Fruit fly (Drosophila melanogaster) Kc167 (cell line): Measurements from ENCODE around the gene ScsbetaA.

Source experiments
- Myc ChIP-seq: fragments of >200 bp; optimal IDR thresholded peaks from 2 replicates; lab custom pipeline; 2017; ENCODE audit warnings: missing external identifiers
- Sin3A ChIP-seq: fragments of >200 bp; optimal IDR thresholded peaks from 2 replicates; lab custom pipeline; 2018; ENCODE audit warnings: missing external identifiers
- h ChIP-seq: fragments of >200 bp; optimal IDR thresholded peaks from 3 replicates; lab custom pipeline; 2018; ENCODE audit warnings: missing external identifiers
- insv ChIP-seq: fragments of >200 bp; optimal IDR thresholded peaks from 3 replicates; lab custom pipeline; 2018; ENCODE audit warnings: missing external identifiers
- psq ChIP-seq: fragments of >200 bp; optimal IDR thresholded peaks from 2 replicates; lab custom pipeline; 2017; ENCODE audit warnings: missing external identifiers
- ttk ChIP-seq: sonication (Bioruptor generic); optimal IDR thresholded peaks from 2 replicates; lab custom pipeline; 2017; ENCODE audit warnings: missing external identifiers

The ScsbetaA gene

DNA sequence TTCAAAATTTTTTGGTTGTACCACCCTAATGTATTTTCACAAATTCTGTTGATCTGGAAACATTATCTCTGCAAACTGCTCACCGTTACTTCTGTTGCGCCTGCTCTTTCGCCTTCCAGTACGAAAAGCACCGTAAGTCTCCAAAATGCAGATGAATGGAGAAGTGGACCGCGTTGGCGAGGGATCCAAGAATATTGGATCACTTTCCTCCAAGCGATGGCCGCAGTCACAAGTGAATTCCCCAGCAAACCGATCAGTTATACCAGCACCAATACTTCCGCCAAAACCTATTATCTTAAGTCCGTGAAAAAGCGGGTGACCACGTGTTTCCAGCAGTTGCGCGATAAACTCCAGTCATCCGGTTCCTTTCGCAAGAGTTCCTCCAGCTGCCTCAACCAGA is 3.6 kb upstream of the ScsbetaA start, which contains the start of gene osk:
osk (plus strand) TSS at position 197 of the 400 bp plus-strand sequence.
- no peak for TF ChIP-seq insv (lab: Kevin White, UChicago)
- TF ChIP-seq psq (lab: Kevin White, UChicago): no peak
- no peak for TF ChIP-seq Sin3A

DNA sequence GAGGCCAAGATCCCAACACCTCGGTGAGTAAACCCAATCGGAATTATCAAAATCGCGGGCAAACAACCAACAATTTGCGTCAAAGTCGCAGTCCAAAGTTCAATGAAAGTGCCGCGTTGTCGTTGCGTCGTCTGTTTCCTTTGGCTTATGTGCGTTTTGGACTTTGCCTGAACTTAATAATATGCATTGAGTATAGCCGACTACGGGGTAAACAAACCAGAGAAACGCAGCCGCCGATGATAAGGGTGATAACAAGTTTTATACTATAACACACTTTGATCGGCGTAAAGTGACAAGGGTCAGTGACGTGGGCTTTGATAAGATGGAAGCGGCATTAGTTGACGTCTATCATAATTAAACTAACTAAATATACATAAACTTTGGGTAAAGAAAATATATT is 1.2 kb downstream of the ScsbetaA start:
- TF ChIP-seq insv (lab: Kevin White, UChicago) (no peak), psq (lab: Kevin White, UChicago) (no peak), Sin3A (no peak), h (lab: Kevin White, UChicago) (no peak)

DNA sequence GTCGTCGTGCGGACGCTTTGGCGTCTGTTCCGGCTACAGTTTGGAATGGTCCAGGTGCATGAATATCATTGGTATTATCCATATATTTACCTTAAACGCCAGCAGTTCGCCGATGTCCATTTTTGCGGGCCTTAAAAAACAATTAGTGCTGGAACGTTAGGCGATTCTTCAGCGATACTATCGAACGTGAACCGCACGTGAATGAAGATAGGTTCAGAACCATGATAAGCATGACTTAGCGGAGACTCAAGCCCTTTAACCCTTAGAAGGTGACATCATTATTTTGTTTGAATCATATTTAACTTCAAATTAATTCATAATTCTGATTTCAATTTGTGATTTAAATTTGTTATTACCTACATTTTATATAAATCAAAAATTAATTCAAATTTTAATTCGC is 6.3 kb downstream of the ScsbetaA start, which contains the start of gene CG11964:
CG11964 (minus strand) TSS at position 155 of the 400 bp plus-strand sequence.
- no peak for TF ChIP-seq h (lab: Kevin White, UChicago)
- no peak for TF ChIP-seq Myc (lab: Kevin White, UChicago)
- no peak for TF ChIP-seq Sin3A
- no peak for TF ChIP-seq psq (lab: Kevin White, UChicago)
- TF ChIP-seq insv (lab: Kevin White, UChicago): no peak
- no peak for TF ChIP-seq ttk (lab: Kevin White, UChicago)

DNA sequence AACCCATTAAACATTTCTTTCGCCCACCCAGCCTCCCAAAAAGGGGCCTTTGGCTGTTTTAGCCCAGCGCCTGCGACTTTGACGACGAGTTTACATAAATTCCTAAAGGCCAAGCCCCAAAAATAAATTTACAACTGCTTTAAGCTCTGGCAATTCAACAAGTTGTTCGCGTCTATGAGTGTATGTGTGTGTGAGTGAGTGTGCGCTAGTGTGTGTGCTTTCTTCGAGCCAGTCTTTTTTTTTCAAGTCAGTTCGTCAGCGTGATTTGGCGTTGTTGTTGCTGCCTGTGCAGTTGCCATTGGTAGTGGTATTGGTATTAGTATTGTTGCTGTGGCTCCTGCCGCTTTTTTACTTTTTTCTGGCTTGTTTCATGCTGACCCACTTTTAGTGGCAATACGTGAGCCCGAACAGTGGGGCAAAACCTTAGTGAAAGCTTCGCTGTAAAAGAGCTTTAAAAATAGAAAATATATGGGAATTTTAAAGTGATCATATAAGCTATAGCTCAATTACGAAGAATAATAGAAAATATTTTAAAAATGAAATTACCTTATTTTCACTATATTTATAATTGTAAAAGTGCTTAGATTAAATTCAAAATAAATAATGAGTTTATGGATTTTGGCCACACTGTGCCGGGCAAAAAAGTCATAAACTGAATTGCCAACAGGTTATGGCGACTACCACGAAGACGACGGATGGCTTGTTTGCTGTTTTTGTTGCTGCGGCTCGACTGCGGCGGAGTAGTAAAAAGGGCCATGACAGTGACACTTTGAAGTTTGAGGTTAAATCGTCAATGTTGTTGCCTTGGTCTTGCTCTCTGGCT is 7.2 kb downstream of the ScsbetaA start:
- no peak for TF ChIP-seq Myc (lab: Kevin White, UChicago)
- TF ChIP-seq ttk (lab: Kevin White, UChicago): no peak
- TF ChIP-seq insv (lab: Kevin White, UChicago): no peak
- no peak for TF ChIP-seq psq (lab: Kevin White, UChicago)
- no peak for TF ChIP-seq h (lab: Kevin White, UChicago)
- no peak for TF ChIP-seq Sin3A

DNA sequence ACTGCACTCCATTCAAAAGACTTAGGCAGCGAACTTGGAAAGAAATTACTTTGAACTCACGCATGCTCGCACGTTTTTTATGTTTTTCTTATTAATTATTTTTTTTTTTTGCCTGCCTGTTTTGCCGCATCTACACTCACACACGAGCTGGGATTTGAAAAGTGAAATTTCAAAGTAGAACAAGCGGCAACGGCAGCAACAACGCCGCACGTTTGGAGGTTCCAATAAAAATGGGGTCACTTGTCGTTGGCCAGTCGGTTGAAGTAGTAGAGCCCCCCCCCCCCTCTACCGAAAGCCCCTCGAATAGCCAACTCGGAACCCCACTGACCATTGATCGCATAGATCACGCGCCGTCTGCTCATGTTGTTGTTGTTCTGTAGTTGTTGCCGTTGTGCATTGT is 7.9 kb downstream of the ScsbetaA start:
- TF ChIP-seq Myc (lab: Kevin White, UChicago): no peak
- no peak for TF ChIP-seq insv (lab: Kevin White, UChicago)
- no peak for TF ChIP-seq ttk (lab: Kevin White, UChicago)
- TF ChIP-seq h (lab: Kevin White, UChicago): no peak
- no peak for TF ChIP-seq Sin3A
- TF ChIP-seq psq (lab: Kevin White, UChicago): no peak

DNA sequence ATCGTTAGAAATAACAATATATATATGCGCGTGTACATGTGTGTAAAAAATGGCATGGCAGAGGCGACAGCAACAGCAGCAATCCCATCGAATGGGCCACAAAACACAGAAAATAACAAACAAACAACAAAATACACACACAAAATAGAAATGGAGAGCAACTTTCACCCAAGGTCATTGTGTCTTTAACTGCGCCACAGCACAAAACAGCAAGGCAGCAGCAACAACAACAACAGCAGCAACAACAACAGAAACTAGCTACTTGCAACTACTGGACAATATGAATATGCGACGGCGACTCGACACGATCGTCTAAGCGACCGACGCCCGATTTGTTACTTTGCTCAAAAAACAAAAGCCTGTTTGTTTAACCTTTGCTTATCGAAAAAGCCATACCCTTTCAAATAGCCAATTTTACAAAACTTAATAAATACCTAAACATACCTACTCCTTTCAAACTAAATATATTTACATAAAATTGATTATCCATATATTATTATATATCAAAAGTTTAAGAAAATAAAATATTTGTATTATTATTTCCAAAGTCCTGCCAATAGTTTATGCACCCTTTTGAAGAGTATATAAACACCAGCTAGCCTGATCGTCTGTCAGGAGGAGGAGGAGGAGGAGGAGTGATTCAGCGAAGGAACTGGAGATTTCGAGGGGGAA is 9.4 kb downstream of the ScsbetaA start:
- TF ChIP-seq ttk (lab: Kevin White, UChicago) (no peak), Myc (lab: Kevin White, UChicago) (no peak), Sin3A (no peak), insv (lab: Kevin White, UChicago) (no peak), h (lab: Kevin White, UChicago) (no peak), psq (lab: Kevin White, UChicago) (no peak)

DNA sequence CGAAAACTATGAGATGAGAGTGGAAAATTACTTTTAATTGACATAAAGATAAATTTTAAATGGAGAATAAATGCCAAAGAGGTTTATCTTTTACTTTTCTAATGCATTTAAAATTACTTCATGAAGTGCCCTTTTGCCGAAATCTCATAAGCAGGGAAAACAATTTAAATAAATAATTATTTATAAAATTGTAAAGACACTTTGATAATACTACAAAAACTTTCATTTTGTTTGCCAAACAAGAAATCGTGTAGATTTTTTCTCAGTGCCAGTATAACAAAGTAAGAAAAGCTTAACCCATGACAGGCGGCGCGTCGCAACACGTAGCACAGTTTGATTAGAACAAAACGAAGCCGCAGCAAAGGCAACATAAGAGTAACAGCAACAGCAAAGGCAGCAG is 10.3 kb downstream of the ScsbetaA start:
- TF ChIP-seq Myc (lab: Kevin White, UChicago): no peak
- no peak for TF ChIP-seq h (lab: Kevin White, UChicago)
- no peak for TF ChIP-seq Sin3A
- TF ChIP-seq ttk (lab: Kevin White, UChicago): no peak
- no peak for TF ChIP-seq psq (lab: Kevin White, UChicago)
- TF ChIP-seq insv (lab: Kevin White, UChicago): no peak

DNA sequence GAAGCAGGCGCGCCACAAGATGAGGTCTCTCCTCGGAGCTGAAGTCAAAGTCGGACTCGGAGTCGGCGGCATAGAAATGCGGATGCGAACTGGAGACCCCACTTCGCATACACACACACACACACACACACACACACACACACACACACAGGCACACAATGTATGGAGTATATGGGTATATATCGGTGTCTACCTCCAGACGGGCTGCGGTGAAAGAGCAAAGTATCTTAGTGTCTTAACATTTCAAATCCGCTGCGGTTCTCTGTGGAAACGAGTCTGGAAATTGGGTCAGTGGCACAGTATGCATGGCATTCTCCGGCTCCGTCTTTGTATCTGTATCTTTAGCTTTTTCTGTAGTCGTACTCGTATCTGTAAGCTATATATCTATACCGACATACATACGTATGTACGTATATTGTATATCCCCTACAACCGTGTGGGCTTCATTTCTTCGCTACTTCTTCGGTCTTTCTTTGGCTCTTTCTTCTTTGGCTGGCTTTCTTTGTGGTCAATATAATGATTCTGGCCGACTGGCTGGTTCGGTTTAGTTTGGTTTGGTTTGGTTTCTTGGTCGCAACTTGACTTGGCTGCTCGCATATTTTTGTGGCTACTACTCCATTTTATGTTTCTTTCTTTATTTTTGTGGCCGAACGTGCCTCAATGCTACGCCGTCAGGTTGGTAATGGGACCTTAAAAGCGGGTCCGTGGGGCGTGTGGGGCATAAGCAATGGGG is 11.0 kb downstream of the ScsbetaA start:
- TF ChIP-seq ttk (lab: Kevin White, UChicago): no peak
- TF ChIP-seq Myc (lab: Kevin White, UChicago): no peak
- no peak for TF ChIP-seq Sin3A
- no peak for TF ChIP-seq psq (lab: Kevin White, UChicago)
- no peak for TF ChIP-seq h (lab: Kevin White, UChicago)
- no peak for TF ChIP-seq insv (lab: Kevin White, UChicago)

DNA sequence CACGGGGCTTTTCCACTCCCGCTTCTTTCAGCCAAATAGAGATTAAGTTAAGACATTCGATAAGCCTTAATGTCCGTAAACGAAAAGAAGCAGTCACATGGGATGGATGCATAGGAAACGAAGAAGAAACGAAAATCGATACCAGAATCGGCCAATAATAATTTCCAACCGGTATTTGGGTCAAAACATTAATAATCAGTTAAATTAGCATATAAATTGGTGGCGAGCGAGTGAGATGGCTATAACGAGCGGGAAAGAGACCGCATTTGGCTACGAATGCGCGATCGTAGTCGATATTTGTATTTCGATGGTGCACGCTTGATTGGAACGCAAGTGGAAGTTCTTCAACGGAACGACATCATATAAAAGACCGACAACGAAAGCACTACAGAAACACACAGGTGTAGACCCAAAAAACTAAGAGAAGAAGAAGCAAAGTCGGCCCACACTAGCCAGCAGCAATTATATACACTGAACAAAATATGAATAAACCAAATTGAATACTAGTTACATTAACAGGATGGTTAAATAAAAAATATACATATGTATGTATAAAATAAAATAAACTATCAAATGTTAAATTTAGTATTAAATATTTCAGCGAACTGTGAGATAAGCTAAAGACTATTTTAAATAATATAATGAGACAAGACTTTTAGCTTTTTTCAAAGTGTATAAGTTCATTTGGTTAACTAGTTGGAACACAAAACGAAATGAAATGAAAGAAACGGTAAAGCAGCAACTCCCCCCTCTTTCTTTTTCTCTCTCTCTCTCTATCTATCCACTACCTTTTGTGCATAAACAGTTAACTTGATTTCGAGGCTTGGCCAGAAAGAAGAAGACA is 16.2 kb downstream of the ScsbetaA start:
- no peak for TF ChIP-seq insv (lab: Kevin White, UChicago)
- no peak for TF ChIP-seq Myc (lab: Kevin White, UChicago)
- no peak for TF ChIP-seq h (lab: Kevin White, UChicago)
- no peak for TF ChIP-seq ttk (lab: Kevin White, UChicago)
- no peak for TF ChIP-seq psq (lab: Kevin White, UChicago)
- TF ChIP-seq Sin3A: no peak

DNA sequence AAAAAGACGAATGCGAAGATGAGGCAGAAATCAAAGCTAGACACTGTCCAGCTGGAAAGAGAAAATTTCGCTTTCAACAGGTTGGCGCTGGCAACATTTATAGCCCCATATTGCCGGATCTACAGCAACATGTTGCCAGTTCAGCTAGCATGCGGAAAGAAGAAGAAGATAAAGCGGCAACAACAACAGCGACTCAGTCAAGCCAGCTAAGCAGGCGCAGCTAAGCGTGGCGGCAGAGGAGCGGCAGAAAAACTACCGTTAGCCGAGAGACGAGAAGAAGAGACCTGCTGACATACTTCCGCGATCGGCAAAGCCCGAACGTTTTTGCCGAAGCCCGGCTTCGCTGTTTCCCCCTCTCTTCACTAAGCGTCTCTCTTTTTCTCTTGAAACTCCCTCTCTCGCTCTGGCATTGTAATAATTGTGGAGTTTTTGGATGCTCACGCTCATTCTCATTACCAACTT is 16.9 kb downstream of the ScsbetaA start:
- TF ChIP-seq psq (lab: Kevin White, UChicago) (no peak), Sin3A (no peak), Myc (lab: Kevin White, UChicago) (no peak), h (lab: Kevin White, UChicago) (no peak), ttk (lab: Kevin White, UChicago) (no peak), insv (lab: Kevin White, UChicago) (no peak)
